Fruit fly (Drosophila melanogaster) whole organism, embryonic: ENCODE measurements around the gene se.
A peak's percentile ranks its signal among the peaks of the same experiment; 100 is the strongest.

ENCODE experiments used
- Awh ChIP-seq: fragments of 200-800 bp; sonication (Bioruptor generic); IDR thresholded peaks from 2 replicates; pipeline ENCODE4, ENCODE4 v1.3.6; 2022; ENCODE audit warnings: missing biosample characterization, missing genetic modification characterization
- BEAF-32 ChIP-seq: fragments of 200-800 bp; sonication (Bioruptor generic); optimal IDR thresholded peaks from 3 replicates; lab custom pipeline; 2017; ENCODE audit warnings: missing biosample characterization, missing genetic modification characterization, mild to moderate bottlenecking, moderate library complexity, missing genetic modification reagents
- CG12219 ChIP-seq: fragments of 200-800 bp; sonication (Bioruptor generic); optimal IDR thresholded peaks from 3 replicates; lab custom pipeline; 2018; ENCODE audit warnings: missing biosample characterization, mild to moderate bottlenecking, missing genetic modification characterization
- CG12769 ChIP-seq: fragments of 200-800 bp; sonication (Bioruptor generic); optimal IDR thresholded peaks from 2 replicates; lab custom pipeline; 2019; ENCODE audit warnings: missing biosample characterization, mild to moderate bottlenecking, missing genetic modification characterization, moderate library complexity
- CG1603 ChIP-seq: fragments of 200-800 bp; sonication (Bioruptor generic); optimal IDR thresholded peaks from 2 replicates; lab custom pipeline; 2019; ENCODE audit warnings: missing biosample characterization, mild to moderate bottlenecking, missing genetic modification characterization, moderate library complexity
- CG2120 ChIP-seq: fragments of 200-800 bp; sonication (Bioruptor generic); optimal IDR thresholded peaks from 3 replicates; lab custom pipeline; 2016; ENCODE audit warnings: missing biosample characterization, missing genetic modification characterization
- CG3281 ChIP-seq: fragments of 200-800 bp; sonication (Bioruptor generic); optimal IDR thresholded peaks from 3 replicates; lab custom pipeline; 2017; ENCODE audit warnings: missing biosample characterization, mild to moderate bottlenecking, missing genetic modification characterization
- CG34376 ChIP-seq: fragments of 200-800 bp; sonication (Bioruptor generic); optimal IDR thresholded peaks from 2 replicates; lab custom pipeline; 2018; ENCODE audit warnings: missing biosample characterization, mild to moderate bottlenecking, missing genetic modification characterization
- CG3995 ChIP-seq: fragments of 200-800 bp; sonication (Bioruptor generic); optimal IDR thresholded peaks from 3 replicates; lab custom pipeline; 2016; ENCODE audit warnings: missing biosample characterization, missing genetic modification characterization
- CG4617 ChIP-seq: fragments of 200-800 bp; sonication (Bioruptor generic); optimal IDR thresholded peaks from 3 replicates; lab custom pipeline; 2016; ENCODE audit warnings: missing biosample characterization, missing genetic modification characterization, borderline replicate concordance
- CG5180 ChIP-seq: fragments of 200-800 bp; sonication (Bioruptor generic); optimal IDR thresholded peaks from 3 replicates; lab custom pipeline; 2017; ENCODE audit warnings: missing biosample characterization, missing genetic modification characterization, mild to moderate bottlenecking, moderate library complexity, missing genetic modification reagents
- CG5953 ChIP-seq: fragments of 200-800 bp; sonication (Bioruptor generic); IDR thresholded peaks from 2 replicates; pipeline ENCODE4 v1.3.6; 2022; ENCODE audit warnings: missing biosample characterization, missing genetic modification characterization
- CG7839 ChIP-seq: fragments of 200-800 bp; sonication (Bioruptor generic); optimal IDR thresholded peaks from 3 replicates; lab custom pipeline; 2018; ENCODE audit warnings: missing biosample characterization, mild to moderate bottlenecking, missing genetic modification characterization, moderate library complexity
- CG7987 ChIP-seq: fragments of 200-800 bp; sonication (Bioruptor generic); optimal IDR thresholded peaks from 2 replicates; lab custom pipeline; 2018; ENCODE audit warnings: missing biosample characterization, mild to moderate bottlenecking, missing genetic modification characterization, moderate library complexity
- CG8924 ChIP-seq: fragments of 200-800 bp; optimal IDR thresholded peaks from 3 replicates; lab custom pipeline; 2019; ENCODE audit warnings: missing biosample characterization, mild to moderate bottlenecking, missing genetic modification characterization, moderate library complexity
- D19A ChIP-seq: fragments of 200-800 bp; optimal IDR thresholded peaks from 3 replicates; lab custom pipeline; 2019; ENCODE audit warnings: missing biosample characterization, mild to moderate bottlenecking, missing genetic modification characterization, moderate library complexity
- Dip3 ChIP-seq: fragments of 200-800 bp; sonication (Bioruptor generic); optimal IDR thresholded peaks from 3 replicates; lab custom pipeline; 2016; ENCODE audit warnings: missing biosample characterization, missing genetic modification characterization
- Dll ChIP-seq: fragments of 200-800 bp; sonication (Bioruptor generic); IDR thresholded peaks from 4 replicates; pipeline ENCODE4 v1.3.6; 2022; ENCODE audit warnings: missing biosample characterization, missing genetic modification characterization; ENCODE audit not compliant: partially characterized antibody
- Dp ChIP-seq: fragments of 200-800 bp; sonication (Bioruptor generic); optimal IDR thresholded peaks from 2 replicates; lab custom pipeline; 2018; ENCODE audit warnings: missing biosample characterization, mild to moderate bottlenecking, missing genetic modification characterization, moderate library complexity
- E2f2 ChIP-seq: fragments of 200-800 bp; sonication (Bioruptor generic); IDR thresholded peaks from 2 replicates; pipeline ENCODE4 v1.3.6; 2022; ENCODE audit warnings: missing biosample characterization, missing genetic modification characterization
- ERR ChIP-seq: fragments of 200-800 bp; sonication (Bioruptor generic); optimal IDR thresholded peaks from 2 replicates; lab custom pipeline; 2016; ENCODE audit warnings: missing biosample characterization, missing genetic modification characterization
- Fer1 ChIP-seq: fragments of 200-800 bp; sonication (Bioruptor generic); optimal IDR thresholded peaks from 2 replicates; lab custom pipeline; 2017; ENCODE audit warnings: missing biosample characterization, mild to moderate bottlenecking, missing genetic modification characterization
- Hsf ChIP-seq: fragments of 200-800 bp; sonication (Bioruptor generic); optimal IDR thresholded peaks from 3 replicates; lab custom pipeline; 2016; ENCODE audit warnings: missing biosample characterization, missing genetic modification characterization
- NFAT ChIP-seq: fragments of 200-800 bp; sonication (Bioruptor generic); IDR thresholded peaks from 2 replicates; pipeline ENCODE4 v1.3.6; 2022; ENCODE audit warnings: missing biosample characterization, missing genetic modification characterization
- Pdp1 ChIP-seq, 2 experiments: fragments of 200-800 bp; sonication (Bioruptor generic); optimal IDR thresholded peaks; 3 replicates each; lab custom pipeline; 2016; ENCODE audit warnings: missing biosample characterization in 2 of 2, missing genetic modification characterization in 2 of 2, mild to moderate bottlenecking in 1 of 2, moderate library complexity in 1 of 2
- Stat92E ChIP-seq, 3 experiments: fragments of >200 bp in 2 of 3; fragments of 200-800 bp in 1 of 3; sonication (Bioruptor generic) in 1 of 3; optimal IDR thresholded peaks; 2 replicates each; lab custom pipeline; 2017 to 2019; ENCODE audit warnings: missing biosample characterization in 3 of 3, missing genetic modification characterization in 3 of 3, mild to moderate bottlenecking in 1 of 3, moderate library complexity in 1 of 3
- TFAM ChIP-seq: fragments of 200-800 bp; sonication (Bioruptor generic); optimal IDR thresholded peaks from 2 replicates; lab custom pipeline; 2017; ENCODE audit warnings: missing biosample characterization, missing genetic modification characterization, inconsistent platforms
- Usf ChIP-seq: fragments of 200-800 bp; sonication (Bioruptor generic); optimal IDR thresholded peaks from 2 replicates; lab custom pipeline; 2017; ENCODE audit warnings: missing genotype, missing biosample characterization, missing genetic modification characterization
- ab ChIP-seq: fragments of 200-800 bp; sonication (Bioruptor generic); optimal IDR thresholded peaks from 2 replicates; lab custom pipeline; 2016; ENCODE audit warnings: missing biosample characterization, missing genetic modification characterization
- chinmo ChIP-seq: fragments of 200-800 bp; sonication (Bioruptor generic); IDR thresholded peaks from 4 replicates; pipeline ENCODE4 v1.3.6; 2022; ENCODE audit warnings: missing biosample characterization, missing genetic modification characterization; ENCODE audit not compliant: partially characterized antibody
- chm ChIP-seq: fragments of 200-800 bp; sonication (Bioruptor generic); IDR thresholded peaks from 2 replicates; pipeline ENCODE4 v1.3.6; 2022; ENCODE audit warnings: missing biosample characterization, missing genetic modification characterization
- dysf ChIP-seq: fragments of 200-800 bp; sonication (Bioruptor generic); IDR thresholded peaks from 3 replicates; pipeline ENCODE4 v1.3.6; 2022; ENCODE audit warnings: missing biosample characterization, missing genetic modification characterization
- eve ChIP-seq, 2 experiments: fragments of >200 bp; optimal IDR thresholded peaks; 2 replicates each; lab custom pipeline; 2017; ENCODE audit warnings: missing biosample characterization in 2 of 2, missing genetic modification characterization in 2 of 2
- ftz-f1 ChIP-seq: fragments of 200-800 bp; sonication (Bioruptor generic); optimal IDR thresholded peaks from 2 replicates; lab custom pipeline; 2016; ENCODE audit warnings: missing biosample characterization, missing genetic modification characterization
- hkb ChIP-seq, 2 experiments: fragments of 200-800 bp in 1 of 2; fragments of >200 bp in 1 of 2; sonication (Bioruptor generic) in 1 of 2; IDR thresholded peaks in 1 of 2; optimal IDR thresholded peaks in 1 of 2; 2 replicates each; pipeline versions ENCODE4 v1.3.6 to Lab custom; 2017 to 2022; ENCODE audit warnings: missing biosample characterization in 1 of 2, missing genetic modification characterization in 1 of 2
- inv ChIP-seq: fragments of 200-800 bp; sonication (Bioruptor generic); IDR thresholded peaks from 2 replicates; pipeline ENCODE4 v1.3.6; 2022; ENCODE audit warnings: missing biosample characterization, missing genetic modification characterization; ENCODE audit not compliant: partially characterized antibody
- pan ChIP-seq, 4 experiments: fragments of >200 bp in 3 of 4; fragments of 200-800 bp in 1 of 4; sonication (Bioruptor generic) in 1 of 4; optimal IDR thresholded peaks in 3 of 4; IDR thresholded peaks in 1 of 4; 2 replicates each; pipeline versions ENCODE4 v1.3.6 to Lab custom; 2017 to 2022; ENCODE audit warnings: missing biosample characterization in 2 of 4, missing genetic modification characterization in 2 of 4, mixed read lengths in 1 of 4
- pb ChIP-seq: fragments of 200-800 bp; sonication (Bioruptor generic); optimal IDR thresholded peaks from 3 replicates; lab custom pipeline; 2016; ENCODE audit warnings: missing biosample characterization, missing genetic modification characterization
- phol ChIP-seq: fragments of 200-800 bp; sonication (Bioruptor generic); optimal IDR thresholded peaks from 3 replicates; lab custom pipeline; 2018; ENCODE audit warnings: missing biosample characterization, mild to moderate bottlenecking, missing genetic modification characterization, moderate library complexity
- pzg ChIP-seq: fragments of 200-800 bp; sonication (Bioruptor generic); optimal IDR thresholded peaks from 3 replicates; lab custom pipeline; 2018; ENCODE audit warnings: missing biosample characterization, mild to moderate bottlenecking, missing genetic modification characterization, moderate library complexity
- ranshi ChIP-seq: fragments of 200-800 bp; sonication (Bioruptor generic); IDR thresholded peaks from 2 replicates; pipeline ENCODE4 v1.3.6; 2022; ENCODE audit warnings: missing biosample characterization, missing genetic modification characterization
- row ChIP-seq: fragments of 200-800 bp; sonication (Bioruptor generic); IDR thresholded peaks from 3 replicates; pipeline ENCODE4 v1.3.6; 2022; ENCODE audit warnings: missing biosample characterization, missing genetic modification characterization
- sd ChIP-seq: fragments of 200-800 bp; sonication (Bioruptor generic); optimal IDR thresholded peaks from 3 replicates; lab custom pipeline; 2018; ENCODE audit warnings: missing biosample characterization, mild to moderate bottlenecking, missing genetic modification characterization, moderate library complexity
- sens ChIP-seq: fragments of 200-800 bp; sonication (Bioruptor generic); peaks from one replicate; lab custom pipeline; 2016; ENCODE audit warnings: missing biosample characterization, missing genetic modification characterization
- slp2 ChIP-seq: fragments of 200-800 bp; sonication (Bioruptor generic); optimal IDR thresholded peaks from 2 replicates; lab custom pipeline; 2016; ENCODE audit warnings: missing biosample characterization, missing genetic modification characterization
- stwl ChIP-seq: fragments of 200-800 bp; sonication (Bioruptor generic); optimal IDR thresholded peaks from 3 replicates; lab custom pipeline; 2018; ENCODE audit warnings: missing biosample characterization, mild to moderate bottlenecking, missing genetic modification characterization, moderate library complexity
- ttk ChIP-seq: fragments of 200-800 bp; sonication (Bioruptor generic); IDR thresholded peaks from 2 replicates; pipeline ENCODE4 v2.1.2; 2022; ENCODE audit warnings: missing biosample characterization, missing genetic modification characterization
- tup ChIP-seq: fragments of 200-800 bp; sonication (Bioruptor generic); optimal IDR thresholded peaks from 2 replicates; lab custom pipeline; 2016; ENCODE audit warnings: missing biosample characterization, mild to moderate bottlenecking, missing genetic modification characterization, moderate library complexity
- zen ChIP-seq: fragments of 200-800 bp; sonication (Bioruptor generic); optimal IDR thresholded peaks from 3 replicates; lab custom pipeline; 2018; ENCODE audit warnings: missing biosample characterization, mild to moderate bottlenecking, missing genetic modification characterization, moderate library complexity

Gene se

dm6 chr3L:8523257-8523656, 2.9 kb downstream of the se start, which contains the start of gene GstO2 (continued):
- TF ChIP-seq phol (tag; lab: Kevin White, UChicago) (peak; percentile 14), sens (GFP tag; lab: Kevin White, UChicago) (peak; percentile 59), TFAM (GFP tag; lab: Kevin White, UChicago) (no peak), CG34376 (GFP tag; lab: Kevin White, UChicago) (peak; percentile 14), hkb (optimal IDR thresholded peaks at IDR 0.05; lab: Kevin White, UChicago) (no peak), hkb (GFP tag; IDR thresholded peaks at IDR 0.05; lab: Robert Waterston, UW) (peak; percentile 30; the same call in 1 of the 2 replicates), Usf (no peak), CG1603 (tag; lab: Kevin White, UChicago) (peak; percentile 25), BEAF-32 (GFP tag; lab: Kevin White, UChicago) (peak; percentile 44), Fer1 (GFP tag; lab: Kevin White, UChicago) (peak; percentile 17), CG5180 (GFP tag; lab: Kevin White, UChicago) (no peak), CG8924 (peak; percentile 2), row (GFP tag; lab: Robert Waterston, UW) (peak; percentile 18; the same call in 1 of the 3 replicates), Dp (peak; percentile 87), E2f2 (GFP tag; lab: Robert Waterston, UW) (peak; percentile 93), dysf (GFP tag; lab: Robert Waterston, UW) (no peak), stwl (tag; lab: Kevin White, UChicago) (peak; percentile 31), NFAT (peak; percentile 44; the same call in 1 of the 2 replicates), ranshi (no peak), chm (GFP tag; lab: Robert Waterston, UW) (no peak), CG4617 (GFP tag; lab: Kevin White, UChicago) (peak; percentile 13), Dll (peak; percentile 60; the same call in 3 of the 4 replicates), slp2 (GFP tag; lab: Kevin White, UChicago) (no peak), pzg (peak; percentile 46), pb (no peak), zen (tag; lab: Kevin White, UChicago) (no peak), Stat92E (GFP tag; optimal IDR thresholded peaks at IDR 0.05; lab: Kevin White, UChicago) (no peak), CG3995 (peak; percentile 30), inv (no peak), ERR (peak; percentile 92), CG2120 (GFP tag; lab: Kevin White, UChicago) (no peak), chinmo (GFP tag; lab: Robert Waterston, UW) (no peak), ftz-f1 (peak; percentile 51)

dm6 chr3L:8524816-8525625, 4.7 kb downstream of the se start, which contains the start of the genes GstO1 and foi:
Gene GstO1, minus strand, starts transcription at chr3L:8524866.
Gene foi, plus strand, starts transcription at chr3L:8525244.
- no peak for TF ChIP-seq sd (tag; lab: Kevin White, UChicago)
- TF ChIP-seq CG7987 (GFP tag; lab: Kevin White, UChicago) = no peak
- no peak for TF ChIP-seq tup
- no peak for TF ChIP-seq Dip3 (GFP tag; lab: Kevin White, UChicago)
- no peak for TF ChIP-seq ttk (GFP tag; lab: Robert Waterston, UW)
- no peak for TF ChIP-seq pan (optimal IDR thresholded peaks at IDR 0.05; lab: Kevin White, UChicago)
- peak in 1 of 2 experiments; percentile 28 for TF ChIP-seq pan (GFP tag; optimal IDR thresholded peaks at IDR 0.05 in 1 of 2, IDR thresholded peaks at IDR 0.05 in 1 of 2)
- peak in 1 of 2 experiments; percentile 87 for TF ChIP-seq Pdp1 (GFP tag; optimal IDR thresholded peaks at IDR 0.05; lab: Kevin White, UChicago)
- TF ChIP-seq eve (GFP tag; optimal IDR thresholded peaks at IDR 0.05; lab: Kevin White, UChicago) = no peak
- no peak for TF ChIP-seq CG5953 (GFP tag; lab: Robert Waterston, UW)
- no peak for TF ChIP-seq Awh (GFP tag; lab: Robert Waterston, UW)
- no peak for TF ChIP-seq CG12769 (tag; lab: Kevin White, UChicago)
- peak; percentile 7 for TF ChIP-seq CG7839 (tag; lab: Kevin White, UChicago)
- TF ChIP-seq D19A (tag; lab: Kevin White, UChicago) = peak; percentile 25
- TF ChIP-seq CG3281 (GFP tag; lab: Kevin White, UChicago) = peak; percentile 19
- no peak for TF ChIP-seq ab (GFP tag; lab: Kevin White, UChicago)
- TF ChIP-seq CG12219 (GFP tag; lab: Kevin White, UChicago) = no peak
- peak; percentile 3 for TF ChIP-seq Hsf (GFP tag; lab: Kevin White, UChicago)
